Fruit fly (Drosophila melanogaster): ENCODE measurements around the gene CG17601.

- TF ChIP-seq HLH106 (tag; optimal IDR thresholded peaks at IDR 0.05) (no peak), h (GFP tag; optimal IDR thresholded peaks at IDR 0.05) (no peak), GATAd (GFP tag; optimal IDR thresholded peaks at IDR 0.05) (no peak), pan (optimal IDR thresholded peaks at IDR 0.05) (no peak), Abd-B (GFP tag; optimal IDR thresholded peaks at IDR 0.05) (no peak), Sp1 (GFP tag; optimal IDR thresholded peaks at IDR 0.05) (no peak), psq (GFP tag; optimal IDR thresholded peaks at IDR 0.05) (no peak), br (GFP tag; optimal IDR thresholded peaks at IDR 0.05) (no peak)
Measured at dm6 chrX:22540065-22540504, 6.8 kb upstream of the CG17601 start, which contains the start of gene CG17598.
